Fruit fly (Drosophila melanogaster): ENCODE measurements around the gene Vps60.

Gene Vps60

dm6 chr3L:17613292-17613734, 8.1 kb downstream of the Vps60 start (continued):
- TF ChIP-seq CoRest (tag; optimal IDR thresholded peaks at IDR 0.05), result no peak
- no peak for TF ChIP-seq crc (GFP tag; optimal IDR thresholded peaks at IDR 0.05)
- TF ChIP-seq D19A (tag; optimal IDR thresholded peaks at IDR 0.05), result no peak
- TF ChIP-seq ham (GFP tag; IDR thresholded peaks at IDR 0.05), result no peak
- peak; percentile 33; the same call in 1 of the 3 replicates for TF ChIP-seq CG17361 (GFP tag; IDR thresholded peaks at IDR 0.05)
- TF ChIP-seq kni (GFP tag; optimal IDR thresholded peaks at IDR 0.05), result no peak
- peak; percentile 20 for TF ChIP-seq Sox100B (GFP tag; optimal IDR thresholded peaks at IDR 0.05)
- peak; percentile 31 for TF ChIP-seq CG1832 (GFP tag; optimal IDR thresholded peaks at IDR 0.05)
- TF ChIP-seq trem (tag; optimal IDR thresholded peaks at IDR 0.05), result no peak
- no peak for TF ChIP-seq oc (tag; optimal IDR thresholded peaks at IDR 0.05)
- no peak for TF ChIP-seq CG14710 (tag; optimal IDR thresholded peaks at IDR 0.05)
- TF ChIP-seq caup (GFP tag; optimal IDR thresholded peaks at IDR 0.05; ENCODE audit: severe bottlenecking), result no peak
- no peak for TF ChIP-seq zfh1 (GFP tag; IDR thresholded peaks at IDR 0.05)
- no peak for TF ChIP-seq CG3163 (GFP tag; optimal IDR thresholded peaks at IDR 0.05)
- TF ChIP-seq D (optimal IDR thresholded peaks at IDR 0.05), result no peak
- no peak for TF ChIP-seq D (GFP tag; optimal IDR thresholded peaks at IDR 0.05)
- no peak for TF ChIP-seq gcm2 (GFP tag; optimal IDR thresholded peaks at IDR 0.05)
- no peak for TF ChIP-seq bowl (GFP tag; IDR thresholded peaks at IDR 0.05)
- TF ChIP-seq PHDP (tag; optimal IDR thresholded peaks at IDR 0.05), result no peak
- peak; percentile 59 for TF ChIP-seq Ptx1 (GFP tag; IDR thresholded peaks at IDR 0.05)
- peak; percentile 43; the same call in 2 of the 3 replicates for TF ChIP-seq tgo (GFP tag; IDR thresholded peaks at IDR 0.05)
- TF ChIP-seq Oli (tag; optimal IDR thresholded peaks at IDR 0.05), result peak; percentile 10
- peak; percentile 10; the same call in 1 of the 2 replicates for TF ChIP-seq CG32532 (GFP tag; IDR thresholded peaks at IDR 0.05)
- TF ChIP-seq CG4707 (GFP tag; optimal IDR thresholded peaks at IDR 0.05), result no peak
- no peak for TF ChIP-seq unc-4 (GFP tag; IDR thresholded peaks at IDR 0.05; ENCODE audit: partially characterized antibody)
- TF ChIP-seq CG17829 (tag; optimal IDR thresholded peaks at IDR 0.05), result peak; percentile 1
- peak in 1 of 2 experiments; percentile 45 for TF ChIP-seq Hr51 (GFP tag; optimal IDR thresholded peaks at IDR 0.05)
- TF ChIP-seq hth (optimal IDR thresholded peaks at IDR 0.05), result no peak
- peak; percentile 19; the same call in 1 of the 2 replicates for TF ChIP-seq HLH3B (GFP tag; IDR thresholded peaks at IDR 0.05)
- TF ChIP-seq stc (GFP tag; IDR thresholded peaks at IDR 0.05), result 0 out of 2 replicates have a peak, but pooled peaks have one; percentile 4
- TF ChIP-seq CG18619 (GFP tag; optimal IDR thresholded peaks at IDR 0.05), result no peak
- TF ChIP-seq Spps (tag; optimal IDR thresholded peaks at IDR 0.05), result no peak
- TF ChIP-seq org-1 (GFP tag; optimal IDR thresholded peaks at IDR 0.05), result no peak
- no peak for TF ChIP-seq Dref (GFP tag; IDR thresholded peaks at IDR 0.05)
- no peak for TF ChIP-seq CG13287 (GFP tag; IDR thresholded peaks at IDR 0.05; ENCODE audit: partially characterized antibody)
- no peak for TF ChIP-seq p53 (GFP tag; optimal IDR thresholded peaks at IDR 0.05)
- no peak for TF ChIP-seq hkb (optimal IDR thresholded peaks at IDR 0.05)
- no peak for TF ChIP-seq hkb (GFP tag; IDR thresholded peaks at IDR 0.05)
- TF ChIP-seq ara (GFP tag; IDR thresholded peaks at IDR 0.05), result no peak
- no peak for TF ChIP-seq sisA (GFP tag; IDR thresholded peaks at IDR 0.05)
- TF ChIP-seq CG1233 (GFP tag; optimal IDR thresholded peaks at IDR 0.05), result no peak
- no peak for TF ChIP-seq chn (GFP tag; optimal IDR thresholded peaks at IDR 0.05)
- peak; percentile 7 for TF ChIP-seq CG12659 (GFP tag; optimal IDR thresholded peaks at IDR 0.05)
- peak; percentile 20 for TF ChIP-seq CG9437 (GFP tag; optimal IDR thresholded peaks at IDR 0.05)
- TF ChIP-seq HmgZ (tag; optimal IDR thresholded peaks at IDR 0.05), result no peak
- no peak for TF ChIP-seq Rx (GFP tag; IDR thresholded peaks at IDR 0.05)
- TF ChIP-seq CG10321 (GFP tag; IDR thresholded peaks at IDR 0.05), result no peak
- TF ChIP-seq dmrt99B (tag; optimal IDR thresholded peaks at IDR 0.05), result peak; percentile 21
- no peak for TF ChIP-seq dm (GFP tag; optimal IDR thresholded peaks at IDR 0.05)
- TF ChIP-seq CG1792 (GFP tag; optimal IDR thresholded peaks at IDR 0.05), result no peak
- no peak for TF ChIP-seq Eip74EF (GFP tag; optimal IDR thresholded peaks at IDR 0.05)
- no peak for TF ChIP-seq da (GFP tag; optimal IDR thresholded peaks at IDR 0.05)

Measured in whole organism, embryonic.